2 worm cellular contexts compared by ENCODE assay signal in the genomic region with DNA sequence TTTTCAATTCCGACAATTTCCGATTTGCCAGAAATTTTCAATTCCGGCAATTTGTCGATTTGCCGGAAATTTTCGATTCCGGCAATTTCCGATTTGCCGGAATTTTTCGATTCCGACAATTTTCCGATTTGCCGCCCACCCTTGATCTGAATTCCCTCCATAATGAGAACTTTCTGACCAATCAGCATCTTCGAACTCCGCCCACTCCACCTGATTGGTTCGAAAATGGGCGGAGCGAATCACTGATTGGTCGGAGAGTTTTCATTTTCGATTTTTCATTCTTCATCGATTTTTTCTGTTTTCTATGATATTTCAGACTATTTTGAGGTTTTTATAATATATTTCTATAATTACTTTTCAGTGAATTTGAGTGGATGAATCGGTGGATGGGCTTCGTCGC.
TF ChIP-seq lines count a peak whose summit lies in the region.

No protein-coding gene starts in this region.

TF ChIP-seq in whole organism, L3 larva, 47 proteins besides CTCF, POLR2A, EP300 and RAD21:
- TF ChIP-seq nfya-1 (tag; optimal IDR thresholded peaks at IDR 0.05; lab: Kevin White, UChicago; ENCODE audit: insufficient read depth) (peak; percentile 85), ceh-16 (tag; optimal IDR thresholded peaks at IDR 0.05; lab: Kevin White, UChicago) (no peak)
TF ChIP-seq in whole organism, L3 larva: peak in this region for 1.

TF ChIP-seq in whole organism, late embryonic, 69 proteins besides CTCF, POLR2A, EP300 and RAD21:
- TF ChIP-seq nfya-1 (tag; optimal IDR thresholded peaks at IDR 0.05; lab: Kevin White, UChicago) (peak; percentile 80), ceh-45 (GFP tag; IDR thresholded peaks at IDR 0.05; lab: Robert Waterston, UW) (no peak)
